Fruit fly (Drosophila melanogaster) whole organism, prepupa: ENCODE results near the gene eyg.

Source experiments
- Blimp-1 ChIP-seq: fragments of 200-800 bp; sonication (Bioruptor generic); optimal IDR thresholded peaks from 3 replicates; lab custom pipeline; 2017; ENCODE audit warnings: missing biosample characterization, missing genetic modification characterization, mild to moderate bottlenecking, moderate library complexity, missing genetic modification reagents
- CG10631 ChIP-seq: fragments of 200-800 bp; sonication (Bioruptor generic); optimal IDR thresholded peaks from 2 replicates; lab custom pipeline; 2016; ENCODE audit warnings: missing biosample characterization, missing genetic modification characterization
- CG10669 ChIP-seq: fragments of 200-800 bp; sonication (Bioruptor generic); optimal IDR thresholded peaks from 3 replicates; lab custom pipeline; 2018; ENCODE audit warnings: missing biosample characterization, mild to moderate bottlenecking, missing genetic modification characterization, moderate library complexity
- CG11294 ChIP-seq: fragments of 200-800 bp; sonication (Bioruptor generic); IDR thresholded peaks from 2 replicates; pipeline ENCODE4 v1.3.6; 2022; ENCODE audit warnings: missing biosample characterization, missing genetic modification characterization
- CG11762 ChIP-seq: fragments of 200-800 bp; sonication (Bioruptor generic); optimal IDR thresholded peaks from 3 replicates; lab custom pipeline; 2016; ENCODE audit warnings: missing biosample characterization, missing genetic modification characterization; ENCODE audit not compliant: insufficient read depth
- CG11902 ChIP-seq: fragments of 200-800 bp; sonication (Bioruptor generic); optimal IDR thresholded peaks from 3 replicates; lab custom pipeline; 2016; ENCODE audit warnings: missing biosample characterization, missing genetic modification characterization
- CG15336 ChIP-seq: fragments of 200-800 bp; sonication (Bioruptor generic); IDR thresholded peaks from 2 replicates; pipeline ENCODE4 v1.3.6; 2022; ENCODE audit warnings: missing biosample characterization, missing genetic modification characterization
- CG1621 ChIP-seq: fragments of 200-800 bp; sonication (Bioruptor generic); optimal IDR thresholded peaks from 3 replicates; lab custom pipeline; 2018; ENCODE audit warnings: missing biosample characterization, mild to moderate bottlenecking, missing genetic modification characterization
- CG3032 ChIP-seq: fragments of 200-800 bp; optimal IDR thresholded peaks from 2 replicates; lab custom pipeline; 2019; ENCODE audit warnings: missing biosample characterization, mild to moderate bottlenecking, missing genetic modification characterization, moderate library complexity
- CG3919 ChIP-seq: fragments of 200-800 bp; sonication (Bioruptor generic); optimal IDR thresholded peaks from 3 replicates; lab custom pipeline; 2016; ENCODE audit warnings: missing biosample characterization, missing genetic modification characterization
- CG4318 ChIP-seq: fragments of 200-800 bp; sonication (Bioruptor generic); optimal IDR thresholded peaks from 3 replicates; lab custom pipeline; 2017; ENCODE audit warnings: missing biosample characterization, mild to moderate bottlenecking, missing genetic modification characterization
- CG6163 ChIP-seq: fragments of 200-800 bp; sonication (Bioruptor generic); IDR thresholded peaks from 3 replicates; pipeline ENCODE4 v1.3.6; 2022; ENCODE audit warnings: missing biosample characterization, missing genetic modification characterization
- CG6276 ChIP-seq: fragments of 200-800 bp; sonication (Bioruptor generic); optimal IDR thresholded peaks from 2 replicates; lab custom pipeline; 2017; ENCODE audit warnings: missing biosample characterization, mild to moderate bottlenecking, missing genetic modification characterization
- CG6792 ChIP-seq: fragments of 200-800 bp; sonication (Bioruptor generic); optimal IDR thresholded peaks from 3 replicates; lab custom pipeline; 2016; ENCODE audit warnings: missing biosample characterization, missing genetic modification characterization
- CG6808 ChIP-seq: fragments of 200-800 bp; sonication (Bioruptor generic); optimal IDR thresholded peaks from 3 replicates; lab custom pipeline; 2017; ENCODE audit warnings: missing biosample characterization, missing genetic modification characterization, mild to moderate bottlenecking, moderate library complexity, missing genetic modification reagents
- CG6854 ChIP-seq: fragments of 200-800 bp; sonication (Bioruptor generic); optimal IDR thresholded peaks from 2 replicates; lab custom pipeline; 2017; ENCODE audit warnings: missing biosample characterization, mild to moderate bottlenecking, missing genetic modification characterization
- CG8119 ChIP-seq: fragments of 200-800 bp; sonication (Bioruptor generic); IDR thresholded peaks from 3 replicates; pipeline ENCODE4 v1.3.6; 2022; ENCODE audit warnings: missing biosample characterization, missing genetic modification characterization
- CG8632 ChIP-seq: fragments of 200-800 bp; sonication (Bioruptor generic); optimal IDR thresholded peaks from 3 replicates; lab custom pipeline; 2016; ENCODE audit warnings: missing biosample characterization, missing genetic modification characterization
- CG9139 ChIP-seq: fragments of 200-800 bp; sonication (Bioruptor generic); optimal IDR thresholded peaks from 3 replicates; lab custom pipeline; 2017; ENCODE audit warnings: missing biosample characterization, mild to moderate bottlenecking, missing genetic modification characterization
- Eip75B ChIP-seq: fragments of 200-800 bp; sonication (Bioruptor generic); optimal IDR thresholded peaks from 3 replicates; lab custom pipeline; 2016; ENCODE audit warnings: missing biosample characterization, missing genetic modification characterization
- Eip78C ChIP-seq: fragments of 200-800 bp; sonication (Bioruptor generic); peaks from one replicate; lab custom pipeline; 2016; ENCODE audit warnings: missing biosample characterization, missing genetic modification characterization
- Eip93F ChIP-seq: fragments of 200-800 bp; sonication (Bioruptor generic); optimal IDR thresholded peaks from 2 replicates; lab custom pipeline; 2016; ENCODE audit warnings: missing biosample characterization, mild to moderate bottlenecking, missing genetic modification characterization
- Ets21C ChIP-seq: fragments of 200-800 bp; sonication (Bioruptor generic); optimal IDR thresholded peaks from 3 replicates; lab custom pipeline; 2016; ENCODE audit warnings: missing biosample characterization, missing genetic modification characterization
- Ets96B ChIP-seq: fragments of 200-800 bp; optimal IDR thresholded peaks from 2 replicates; lab custom pipeline; 2019; ENCODE audit warnings: missing biosample characterization, mild to moderate bottlenecking, missing genetic modification characterization, moderate library complexity
- Gug ChIP-seq: fragments of 200-800 bp; sonication (Bioruptor generic); IDR thresholded peaks from 2 replicates; pipeline ENCODE4 v1.3.6; 2022; ENCODE audit warnings: missing biosample characterization, missing genetic modification characterization
- Hr38 ChIP-seq: sonication (Bioruptor generic); optimal IDR thresholded peaks from 2 replicates; lab custom pipeline; 2016; ENCODE audit warnings: missing biosample characterization, missing genetic modification characterization
- Hr4 ChIP-seq: fragments of 200-800 bp; sonication (Bioruptor generic); optimal IDR thresholded peaks from 3 replicates; lab custom pipeline; 2016; ENCODE audit warnings: missing biosample characterization, missing genetic modification characterization
- Lpt ChIP-seq: fragments of 200-800 bp; sonication (Bioruptor generic); optimal IDR thresholded peaks from 3 replicates; lab custom pipeline; 2016; ENCODE audit warnings: missing biosample characterization, missing genetic modification characterization
- Met ChIP-seq: fragments of 200-800 bp; sonication (Bioruptor generic); optimal IDR thresholded peaks from 3 replicates; lab custom pipeline; 2016; ENCODE audit warnings: missing biosample characterization, missing genetic modification characterization
- OdsH ChIP-seq: fragments of 200-800 bp; sonication (Bioruptor generic); optimal IDR thresholded peaks from 3 replicates; lab custom pipeline; 2016; ENCODE audit warnings: missing biosample characterization, missing genetic modification characterization
- Smox ChIP-seq: fragments of 200-800 bp; sonication (Bioruptor generic); optimal IDR thresholded peaks from 3 replicates; lab custom pipeline; 2016; ENCODE audit warnings: missing biosample characterization, missing genetic modification characterization
- Sox102F ChIP-seq: fragments of 200-800 bp; sonication (Bioruptor generic); optimal IDR thresholded peaks from 2 replicates; lab custom pipeline; 2016; ENCODE audit warnings: missing biosample characterization, mild to moderate bottlenecking, missing genetic modification characterization
- Sox14 ChIP-seq: fragments of 200-800 bp; sonication (Bioruptor generic); optimal IDR thresholded peaks from 3 replicates; lab custom pipeline; 2016; ENCODE audit warnings: missing biosample characterization, missing genetic modification characterization
- acj6 ChIP-seq: fragments of 200-800 bp; sonication (Bioruptor generic); optimal IDR thresholded peaks from 3 replicates; lab custom pipeline; 2016; ENCODE audit warnings: missing biosample characterization, missing genetic modification characterization
- cyc ChIP-seq: fragments of 200-800 bp; sonication (Bioruptor generic); optimal IDR thresholded peaks from 3 replicates; lab custom pipeline; 2016; ENCODE audit warnings: missing biosample characterization, missing genetic modification characterization
- dsx ChIP-seq: fragments of 200-800 bp; optimal IDR thresholded peaks from 3 replicates; lab custom pipeline; 2019; ENCODE audit warnings: missing biosample characterization, mild to moderate bottlenecking, missing genetic modification characterization, moderate library complexity; ENCODE audit not compliant: poor library complexity, severe bottlenecking
- esn ChIP-seq: fragments of 200-800 bp; sonication (Bioruptor generic); optimal IDR thresholded peaks from 2 replicates; lab custom pipeline; 2016; ENCODE audit warnings: missing biosample characterization, mild to moderate bottlenecking, missing genetic modification characterization, moderate library complexity
- fd59A ChIP-seq: fragments of 200-800 bp; sonication (Bioruptor generic); optimal IDR thresholded peaks from 2 replicates; lab custom pipeline; 2017; ENCODE audit warnings: missing biosample characterization, mild to moderate bottlenecking, missing genetic modification characterization, missing genetic modification reagents
- fd85E ChIP-seq: fragments of 200-800 bp; sonication (Bioruptor generic); optimal IDR thresholded peaks from 3 replicates; lab custom pipeline; 2016; ENCODE audit warnings: missing biosample characterization, missing genetic modification characterization
- fkh ChIP-seq: fragments of 200-800 bp; sonication (Bioruptor generic); optimal IDR thresholded peaks from 3 replicates; lab custom pipeline; 2017; ENCODE audit warnings: missing biosample characterization, mild to moderate bottlenecking, missing genetic modification characterization, moderate library complexity
- lz ChIP-seq: fragments of 200-800 bp; sonication (Bioruptor generic); optimal IDR thresholded peaks from 3 replicates; lab custom pipeline; 2016; ENCODE audit warnings: missing biosample characterization, missing genetic modification characterization
- pdm3 ChIP-seq: fragments of 200-800 bp; sonication (Bioruptor generic); optimal IDR thresholded peaks from 3 replicates; lab custom pipeline; 2016; ENCODE audit warnings: missing biosample characterization, missing genetic modification characterization
- salr ChIP-seq, 2 experiments: fragments of 200-800 bp; sonication (Bioruptor generic); optimal IDR thresholded peaks; 3 replicates each; lab custom pipeline; 2016 to 2018; ENCODE audit warnings: missing biosample characterization in 2 of 2, missing genetic modification characterization in 2 of 2, mild to moderate bottlenecking in 1 of 2
- spab ChIP-seq: fragments of 200-800 bp; sonication (Bioruptor generic); optimal IDR thresholded peaks from 2 replicates; lab custom pipeline; 2017; ENCODE audit warnings: missing biosample characterization, mild to moderate bottlenecking, missing genetic modification characterization, missing genetic modification reagents
- svp ChIP-seq: fragments of 200-800 bp; sonication (Bioruptor generic); peaks from one replicate; lab custom pipeline; 2016; ENCODE audit warnings: missing biosample characterization, missing genetic modification characterization
- topi ChIP-seq: fragments of 200-800 bp; sonication (Bioruptor generic); optimal IDR thresholded peaks from 3 replicates; lab custom pipeline; 2016; ENCODE audit warnings: missing biosample characterization, missing genetic modification characterization
- vri ChIP-seq: fragments of 200-800 bp; sonication (Bioruptor generic); optimal IDR thresholded peaks from 3 replicates; lab custom pipeline; 2016; ENCODE audit warnings: missing biosample characterization, mild to moderate bottlenecking, missing genetic modification characterization

The eyg gene

dm6 chr3L:12468016-12468415, at the start of gene eyg:
eyg (minus strand) TSS chr3L:12468021.
- TF ChIP-seq CG10631 (no peak), Smox (no peak), Eip78C (peak; percentile 37), esn (peak; percentile 22), Hr38 (GFP tag; lab: Kevin White, UChicago) (no peak), fkh (GFP tag; lab: Kevin White, UChicago) (peak; percentile 100), CG6792 (GFP tag; lab: Kevin White, UChicago) (peak; percentile 9), CG8632 (GFP tag; lab: Kevin White, UChicago) (peak; percentile 12), lz (GFP tag; lab: Kevin White, UChicago) (no peak), salr (GFP tag; optimal IDR thresholded peaks at IDR 0.05; lab: Kevin White, UChicago) (peak in 1 of 2 experiments; percentile 38), spab (GFP tag; lab: Kevin White, UChicago) (no peak)

DNA sequence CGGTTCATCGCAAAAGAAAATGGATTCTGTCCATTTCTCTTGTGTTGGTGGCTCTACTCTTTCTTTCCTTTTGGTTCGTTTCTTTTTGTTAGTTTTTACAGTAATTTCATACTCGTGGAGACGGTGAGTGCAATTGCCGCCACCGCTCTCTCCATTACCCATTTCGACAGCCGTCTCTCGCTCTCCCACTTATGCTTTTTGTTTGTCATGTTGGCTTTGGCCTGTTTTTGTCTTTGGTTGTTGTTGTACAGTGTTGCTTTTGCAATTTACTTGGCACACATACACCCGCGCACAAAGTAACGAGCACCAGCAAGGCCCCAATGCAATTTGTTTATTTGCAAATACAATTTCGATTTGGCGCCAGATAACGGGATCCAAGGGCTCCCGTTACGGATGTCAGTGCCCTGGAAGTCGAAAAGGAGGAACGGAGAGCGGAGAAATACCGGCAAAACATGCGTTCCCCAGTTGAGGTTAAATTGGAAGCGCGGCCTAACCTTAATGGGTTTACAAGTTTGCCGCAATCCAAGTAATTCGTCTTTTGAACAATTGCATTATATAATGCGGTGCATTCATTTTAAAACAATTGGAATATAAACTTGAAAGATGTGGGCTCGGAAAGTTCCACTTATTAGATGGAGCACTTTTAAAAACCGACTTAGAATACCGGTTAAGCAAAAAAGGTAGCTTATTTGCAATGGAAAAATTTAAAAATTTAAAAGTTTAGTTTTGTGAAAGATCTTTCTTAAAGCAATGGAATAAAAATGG, 48.1 kb upstream of the eyg start:
- TF ChIP-seq fkh (GFP tag; lab: Kevin White, UChicago) (no peak), fd85E (GFP tag; lab: Kevin White, UChicago) (no peak), CG11294 (GFP tag; lab: Robert Waterston, UW) (no peak; the same call in 1 of the 2 replicates), dsx (peak; percentile 83), OdsH (GFP tag; lab: Kevin White, UChicago) (no peak), acj6 (GFP tag; lab: Kevin White, UChicago) (no peak), CG11762 (GFP tag; lab: Kevin White, UChicago) (no peak), Ets21C (no peak), Eip93F (GFP tag; lab: Kevin White, UChicago) (no peak), Lpt (GFP tag; lab: Kevin White, UChicago) (peak; percentile 83), CG11902 (GFP tag; lab: Kevin White, UChicago) (no peak), Hr4 (GFP tag; lab: Kevin White, UChicago) (peak; percentile 46), CG4318 (no peak), fd59A (peak; percentile 35), topi (GFP tag; lab: Kevin White, UChicago) (no peak), CG10631 (no peak), Ets96B (tag; lab: Kevin White, UChicago) (peak; percentile 73), lz (GFP tag; lab: Kevin White, UChicago) (no peak), CG6276 (peak; percentile 97), svp (GFP tag; lab: Kevin White, UChicago) (peak; percentile 95), CG9139 (GFP tag; lab: Kevin White, UChicago) (peak; percentile 84), CG1621 (peak; percentile 64), CG6808 (GFP tag; lab: Kevin White, UChicago) (peak; percentile 85), pdm3 (GFP tag; lab: Kevin White, UChicago) (peak; percentile 12), CG8632 (GFP tag; lab: Kevin White, UChicago) (no peak), spab (GFP tag; lab: Kevin White, UChicago) (peak; percentile 77), Met (GFP tag; lab: Kevin White, UChicago) (no peak), vri (GFP tag; lab: Kevin White, UChicago) (peak; percentile 53), CG6163 (GFP tag; lab: Robert Waterston, UW) (peak; percentile 82), Sox14 (GFP tag; lab: Kevin White, UChicago) (peak; percentile 16), Eip78C (peak; percentile 26), salr (GFP tag; optimal IDR thresholded peaks at IDR 0.05; lab: Kevin White, UChicago) (peak; percentile 15 to 36), Gug (no peak; the same call in 1 of the 2 replicates), CG8119 (peak; percentile 90), cyc (GFP tag; lab: Kevin White, UChicago) (no peak), Sox102F (no peak), CG3919 (GFP tag; lab: Kevin White, UChicago) (no peak), Blimp-1 (GFP tag; lab: Kevin White, UChicago) (no peak), CG6854 (peak; percentile 44), Eip75B (peak; percentile 30), esn (no peak), CG10669 (GFP tag; lab: Kevin White, UChicago) (peak; percentile 16), CG3032 (tag; lab: Kevin White, UChicago) (peak; percentile 43), Hr38 (GFP tag; lab: Kevin White, UChicago) (no peak), CG15336 (GFP tag; lab: Robert Waterston, UW) (peak; percentile 87)
